Worm (Caenorhabditis elegans) whole organism, young adult: ENCODE measurements around the gene F19C6.4.

Experiments
- B0035.1 ChIP-seq: sonication (generic microtip); optimal IDR thresholded peaks from 2 replicates; lab custom pipeline; 2016; ENCODE audit warnings: missing genetic modification characterization, mild to moderate bottlenecking, missing compliant biosample characterization, missing genotype, missing genetic modification reagents
- C06A6.2 ChIP-seq: fragments of 200-800 bp; sonication (Bioruptor generic); conservative IDR thresholded peaks from 2 replicates; pipeline ENCODE4 v1.3.6; 2022; ENCODE audit warnings: missing genetic modification characterization, missing compliant biosample characterization
- F37B4.10 ChIP-seq: fragments of 200-800 bp; sonication (Bioruptor generic); IDR thresholded peaks from 2 replicates; pipeline ENCODE4 v1.3.6; 2022; ENCODE audit warnings: missing genetic modification characterization, missing compliant biosample characterization
- F39B2.1 ChIP-seq: fragments of 200-800 bp; sonication (Bioruptor generic); IDR thresholded peaks from 2 replicates; pipeline ENCODE4 v1.3.6; 2022; ENCODE audit warnings: missing genetic modification reagents, missing genetic modification characterization, missing compliant biosample characterization
- F49E8.2 ChIP-seq: sonication (generic microtip); optimal IDR thresholded peaks from 3 replicates; lab custom pipeline; 2017; ENCODE audit warnings: missing genetic modification characterization, mild to moderate bottlenecking, missing compliant biosample characterization, antibody characterized with exemption, moderate library complexity; ENCODE audit not compliant: insufficient read depth
- K11D2.4 ChIP-seq: fragments of 200-800 bp; sonication (Bioruptor generic); IDR thresholded peaks from 2 replicates; pipeline ENCODE4 v1.3.6; 2022; ENCODE audit warnings: missing genetic modification reagents, missing genetic modification characterization, missing compliant biosample characterization
- T07F8.4 ChIP-seq: sonication (generic microtip); optimal IDR thresholded peaks from 2 replicates; lab custom pipeline; 2016; ENCODE audit warnings: mild to moderate bottlenecking, missing genetic modification characterization, moderate library complexity, missing compliant biosample characterization
- Y53G8AR.9 ChIP-seq: fragments of 200-800 bp; sonication (Bioruptor generic); conservative IDR thresholded peaks from 2 replicates; pipeline ENCODE4 v1.3.6; 2022; ENCODE audit warnings: missing genetic modification reagents, missing genetic modification characterization, missing compliant biosample characterization
- Y56A3A.18 ChIP-seq: fragments of 200-800 bp; sonication (Bioruptor generic); IDR thresholded peaks from 2 replicates; pipeline ENCODE4 v1.3.6; 2022; ENCODE audit warnings: missing genetic modification reagents, missing genetic modification characterization, missing compliant biosample characterization
- Y67H2A.10 ChIP-seq: fragments of 200-800 bp; sonication (Bioruptor generic); conservative IDR thresholded peaks from 2 replicates; pipeline ENCODE4 v1.3.6; 2022; ENCODE audit warnings: missing genetic modification reagents, missing genetic modification characterization, missing compliant biosample characterization
- Y79H2A.3 ChIP-seq: fragments of 200-800 bp; sonication (Bioruptor generic); conservative IDR thresholded peaks from 2 replicates; pipeline ENCODE4 v1.3.6; 2022; ENCODE audit warnings: missing genetic modification reagents, missing genetic modification characterization, missing compliant biosample characterization
- akir-1 ChIP-seq: fragments of 200-800 bp; sonication (Bioruptor generic); optimal IDR thresholded peaks from 2 replicates; lab custom pipeline; 2018; ENCODE audit warnings: mild to moderate bottlenecking, missing genetic modification characterization, moderate library complexity, missing compliant biosample characterization
- bed-2 ChIP-seq: fragments of 200-800 bp; sonication (Bioruptor generic); IDR thresholded peaks from 2 replicates; pipeline ENCODE4 v1.3.6; 2022; ENCODE audit warnings: missing genetic modification reagents, missing genetic modification characterization, missing compliant biosample characterization
- ceh-27 ChIP-seq: fragments of 200-800 bp; sonication (Bioruptor generic); optimal IDR thresholded peaks from 2 replicates; lab custom pipeline; 2018; ENCODE audit warnings: mild to moderate bottlenecking, missing genetic modification characterization, moderate library complexity, missing compliant biosample characterization
- ceh-79 ChIP-seq: sonication (generic microtip); optimal IDR thresholded peaks from 2 replicates; lab custom pipeline; 2017; ENCODE audit warnings: mild to moderate bottlenecking, missing genetic modification characterization, missing compliant biosample characterization
- ceh-91 ChIP-seq: fragments of 200-800 bp; sonication (Bioruptor generic); IDR thresholded peaks from 2 replicates; pipeline ENCODE4 v1.3.6; 2022; ENCODE audit warnings: missing genetic modification reagents, missing genetic modification characterization, missing compliant biosample characterization
- chd-7 ChIP-seq: sonication (generic microtip); optimal IDR thresholded peaks from 2 replicates; lab custom pipeline; 2016; ENCODE audit warnings: mild to moderate bottlenecking, missing genetic modification characterization, moderate library complexity, missing compliant biosample characterization
- dox-1 ChIP-seq: fragments of 200-800 bp; sonication (Bioruptor generic); IDR thresholded peaks from 2 replicates; pipeline ENCODE4 v1.3.6; 2022; ENCODE audit warnings: missing genetic modification reagents, missing genetic modification characterization, missing compliant biosample characterization
- dpff-1 ChIP-seq: sonication (generic microtip); optimal IDR thresholded peaks from 2 replicates; lab custom pipeline; 2017; ENCODE audit warnings: mild to moderate bottlenecking, missing genetic modification characterization, missing compliant biosample characterization
- dpl-1 ChIP-seq: fragments of 150-350 bp; optimal IDR thresholded peaks from 2 replicates; lab custom pipeline; 2014; ENCODE audit warnings: missing biosample characterization, missing genetic modification reagents, missing genetic modification characterization
- efl-1 ChIP-seq: fragments of 150-350 bp; optimal IDR thresholded peaks from 2 replicates; lab custom pipeline; 2014; ENCODE audit warnings: missing biosample characterization, missing genetic modification reagents, missing genetic modification characterization
- egl-18 ChIP-seq: fragments of 200-800 bp; sonication (Bioruptor generic); IDR thresholded peaks from 2 replicates; pipeline ENCODE4 v1.3.6; 2022; ENCODE audit warnings: missing genetic modification reagents, missing genetic modification characterization, missing compliant biosample characterization
- egl-44 ChIP-seq: fragments of 200-800 bp; sonication (Bioruptor generic); IDR thresholded peaks from 2 replicates; pipeline ENCODE4 v1.3.6; 2022; ENCODE audit warnings: missing genetic modification reagents, missing genetic modification characterization, missing compliant biosample characterization
- ekl-4 ChIP-seq: fragments of 200-800 bp; sonication (Bioruptor generic); IDR thresholded peaks from 2 replicates; pipeline ENCODE4 v1.3.6; 2022; ENCODE audit warnings: missing genetic modification reagents, missing genetic modification characterization, missing compliant biosample characterization
- ets-4 ChIP-seq: fragments of 200-800 bp; sonication (Bioruptor generic); optimal IDR thresholded peaks from 2 replicates; lab custom pipeline; 2018; ENCODE audit warnings: mild to moderate bottlenecking, missing genetic modification characterization, missing compliant biosample characterization
- hlh-26 ChIP-seq: fragments of 200-800 bp; sonication (Bioruptor generic); conservative IDR thresholded peaks from 2 replicates; pipeline ENCODE4 v1.3.6; 2022; ENCODE audit warnings: missing genetic modification reagents, missing genetic modification characterization, missing compliant biosample characterization
- hsf-1 ChIP-seq: fragments of 200-800 bp; sonication (Bioruptor generic); IDR thresholded peaks from 2 replicates; pipeline ENCODE4 v1.3.6; 2022; ENCODE audit warnings: missing genetic modification reagents, missing genetic modification characterization, missing compliant biosample characterization
- lag-1 ChIP-seq: fragments of 200-800 bp; sonication (Bioruptor generic); IDR thresholded peaks from 2 replicates; pipeline ENCODE4 v1.3.6; 2022; ENCODE audit warnings: missing genetic modification reagents, missing genetic modification characterization, missing compliant biosample characterization
- lin-26 ChIP-seq: fragments of 200-800 bp; sonication (Bioruptor generic); IDR thresholded peaks from 2 replicates; pipeline ENCODE4 v1.3.6; 2022; ENCODE audit warnings: missing genetic modification reagents, missing genetic modification characterization, missing compliant biosample characterization
- lin-35 ChIP-seq, 3 experiments: fragments of 150-350 bp in 2 of 3; sonication (generic microtip) in 1 of 3; optimal IDR thresholded peaks; 2 replicates each; lab custom pipeline; 2014 to 2018; ENCODE audit warnings: missing biosample characterization in 3 of 3, missing genetic modification characterization in 3 of 3, missing genetic modification reagents in 3 of 3
- madf-10 ChIP-seq: sonication (generic microtip); optimal IDR thresholded peaks from 2 replicates; lab custom pipeline; 2016; ENCODE audit warnings: mild to moderate bottlenecking, missing genetic modification characterization, missing compliant biosample characterization
- mel-28 ChIP-seq: sonication (generic microtip); optimal IDR thresholded peaks from 2 replicates; lab custom pipeline; 2016; ENCODE audit warnings: borderline replicate concordance, mild to moderate bottlenecking, missing genetic modification characterization, missing compliant biosample characterization
- mes-4 ChIP-seq: sonication (generic microtip); optimal IDR thresholded peaks from 2 replicates; lab custom pipeline; 2016; ENCODE audit warnings: missing genotype, missing genetic modification characterization, missing compliant biosample characterization
- nhr-120 ChIP-seq: fragments of 200-800 bp; sonication (Bioruptor generic); IDR thresholded peaks from 2 replicates; pipeline ENCODE4 v1.3.6; 2022; ENCODE audit warnings: missing genetic modification characterization, missing compliant biosample characterization
- nhr-27 ChIP-seq: fragments of 200-800 bp; sonication (Bioruptor generic); optimal IDR thresholded peaks from 2 replicates; lab custom pipeline; 2018; ENCODE audit warnings: mild to moderate bottlenecking, missing genetic modification characterization, moderate library complexity, missing compliant biosample characterization
- nhr-80 ChIP-seq: sonication (generic microtip); optimal IDR thresholded peaks from 2 replicates; lab custom pipeline; 2016; ENCODE audit warnings: missing genetic modification characterization, missing compliant biosample characterization
- pha-4 ChIP-seq: fragments of 150-350 bp; sonication (generic microtip); optimal IDR thresholded peaks from 2 replicates; lab custom pipeline; 2014; ENCODE audit warnings: missing biosample characterization, missing genetic modification reagents, missing genetic modification characterization
- sea-2 ChIP-seq: fragments of 200-800 bp; sonication (Bioruptor generic); IDR thresholded peaks from 2 replicates; pipeline ENCODE4 v1.3.6; 2022; ENCODE audit warnings: missing genetic modification characterization, missing compliant biosample characterization
- snpc-1.1 ChIP-seq: sonication (generic microtip); optimal IDR thresholded peaks from 2 replicates; lab custom pipeline; 2017; ENCODE audit warnings: missing genetic modification characterization, mild to moderate bottlenecking, missing compliant biosample characterization, antibody characterized with exemption, moderate library complexity, missing genotype, missing genetic modification reagents; ENCODE audit not compliant: insufficient read depth
- snpc-1.3 ChIP-seq: sonication (generic microtip); optimal IDR thresholded peaks from 2 replicates; lab custom pipeline; 2017; ENCODE audit warnings: missing genetic modification characterization, mild to moderate bottlenecking, missing compliant biosample characterization, antibody characterized with exemption, moderate library complexity, missing genotype, missing genetic modification reagents; ENCODE audit not compliant: insufficient read depth
- snpc-3.4 ChIP-seq: sonication (generic microtip); optimal IDR thresholded peaks from 2 replicates; lab custom pipeline; 2017; ENCODE audit warnings: missing genetic modification characterization, mild to moderate bottlenecking, missing compliant biosample characterization, antibody characterized with exemption, moderate library complexity, missing genotype, missing genetic modification reagents
- snpc-4 ChIP-seq, 5 experiments: fragments of 150-350 bp in 1 of 5; sonication (generic microtip) in 4 of 5; optimal IDR thresholded peaks; 2 replicates each; lab custom pipeline; 2014 to 2018; ENCODE audit warnings: missing genetic modification characterization in 5 of 5, missing biosample characterization in 3 of 5, antibody characterized with exemption in 2 of 5, mild to moderate bottlenecking in 2 of 5, missing compliant biosample characterization in 2 of 5, missing genotype in 2 of 5, moderate library complexity in 2 of 5, missing genetic modification reagents in 1 of 5
- unc-130 ChIP-seq: sonication (generic microtip); optimal IDR thresholded peaks from 2 replicates; lab custom pipeline; 2016; ENCODE audit warnings: missing genetic modification reagents, missing genetic modification characterization, missing compliant biosample characterization
- unc-62 ChIP-seq: fragments of 150-350 bp; optimal IDR thresholded peaks from 2 replicates; lab custom pipeline; 2014; ENCODE audit warnings: missing biosample characterization, missing genetic modification reagents, missing genetic modification characterization
- xnd-1 ChIP-seq: sonication (generic microtip); optimal IDR thresholded peaks from 2 replicates; lab custom pipeline; 2016; ENCODE audit warnings: missing genotype, missing genetic modification reagents, missing genetic modification characterization, missing compliant biosample characterization
- zfh-2 ChIP-seq: fragments of 200-800 bp; sonication (Bioruptor generic); conservative IDR thresholded peaks from 2 replicates; pipeline ENCODE4 v1.3.6; 2022; ENCODE audit warnings: missing genetic modification reagents, missing genetic modification characterization, missing compliant biosample characterization
- ztf-26 ChIP-seq: sonication (generic microtip); optimal IDR thresholded peaks from 2 replicates; lab custom pipeline; 2017; ENCODE audit warnings: missing genetic modification characterization, missing compliant biosample characterization
- ztf-28 ChIP-seq: fragments of 200-800 bp; sonication (Bioruptor generic); IDR thresholded peaks from 2 replicates; pipeline ENCODE4 v1.3.6; 2022; ENCODE audit warnings: missing genetic modification reagents, missing genetic modification characterization, missing compliant biosample characterization
- ztf-6 ChIP-seq: fragments of 200-800 bp; sonication (Bioruptor generic); IDR thresholded peaks from 2 replicates; pipeline ENCODE4 v1.3.6; 2022; ENCODE audit warnings: missing genetic modification reagents, missing genetic modification characterization, missing compliant biosample characterization

Gene F19C6.4

DNA sequence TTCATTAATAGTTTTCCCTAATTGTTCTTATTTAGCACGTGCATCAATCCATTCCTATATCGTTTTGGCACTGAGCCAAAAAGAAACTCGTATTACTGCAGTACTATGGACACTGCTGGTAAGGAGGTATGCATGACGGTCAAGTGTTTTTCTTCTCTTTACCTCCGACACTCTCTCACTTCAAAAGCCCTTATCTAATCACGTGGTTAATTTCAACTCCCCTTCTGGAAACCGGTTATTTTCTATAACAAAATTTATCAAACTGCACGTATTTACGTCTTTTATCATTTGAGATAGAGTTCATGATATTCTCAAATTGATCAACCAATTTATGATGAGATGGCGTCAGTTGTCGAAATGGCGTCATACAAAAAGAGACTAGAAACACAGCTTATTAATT lies 33.8 kb upstream of the F19C6.4 start:
- TF ChIP-seq dox-1 (GFP tag; lab: Robert Waterston, UW) (0 out of 2 replicates have a peak, but pooled peaks have one; percentile 18), unc-130 (no peak), xnd-1 (no peak), madf-10 (peak; percentile 5), dpl-1 (GFP tag; lab: Kevin White, UChicago) (no peak), mel-28 (tag; lab: Kevin White, UChicago) (no peak), F49E8.2 (tag; lab: Kevin White, UChicago) (no peak), ztf-26 (peak; percentile 44), unc-62 (GFP tag; lab: Kevin White, UChicago) (no peak), mes-4 (no peak), akir-1 (GFP tag; lab: Kevin White, UChicago) (no peak), egl-18 (GFP tag; lab: Robert Waterston, UW) (no peak), dpff-1 (tag; lab: Kevin White, UChicago) (no peak), ztf-28 (no peak), ceh-79 (tag; lab: Kevin White, UChicago) (no peak), lin-35 (GFP tag; optimal IDR thresholded peaks at IDR 0.05; lab: Kevin White, UChicago) (no peak), hlh-26 (no peak), ets-4 (GFP tag; lab: Kevin White, UChicago) (no peak), F39B2.1 (no peak), Y56A3A.18 (no peak), nhr-80 (tag; lab: Kevin White, UChicago) (peak; percentile 76), chd-7 (tag; lab: Kevin White, UChicago) (no peak), B0035.1 (tag; lab: Kevin White, UChicago) (no peak), egl-44 (no peak), ekl-4 (GFP tag; lab: Robert Waterston, UW) (no peak), C06A6.2 (GFP tag; lab: Robert Waterston, UW) (peak; percentile 44; the same call in 1 of the 2 replicates), snpc-4 (GFP tag; optimal IDR thresholded peaks at IDR 0.05; lab: Kevin White, UChicago) (no peak), snpc-4 (tag; optimal IDR thresholded peaks at IDR 0.05; lab: Kevin White, UChicago) (no peak), ceh-91 (no peak), hsf-1 (GFP tag; lab: Robert Waterston, UW) (no peak), Y79H2A.3 (no peak), snpc-1.3 (tag; lab: Kevin White, UChicago) (no peak), nhr-27 (tag; lab: Kevin White, UChicago) (no peak), Y67H2A.10 (GFP tag; lab: Robert Waterston, UW) (no peak), F37B4.10 (no peak), K11D2.4 (no peak), snpc-1.1 (no peak), efl-1 (GFP tag; lab: Kevin White, UChicago) (no peak), Y53G8AR.9 (GFP tag; lab: Robert Waterston, UW) (no peak), ceh-27 (GFP tag; lab: Kevin White, UChicago) (no peak), ztf-6 (no peak), sea-2 (GFP tag; lab: Robert Waterston, UW) (no peak), nhr-120 (GFP tag; lab: Robert Waterston, UW) (no peak), lin-26 (no peak), zfh-2 (GFP tag; lab: Robert Waterston, UW) (no peak), lag-1 (GFP tag; lab: Robert Waterston, UW) (no peak), pha-4 (tag; lab: Kevin White, UChicago) (no peak), T07F8.4 (tag; lab: Kevin White, UChicago) (no peak), bed-2 (GFP tag; lab: Robert Waterston, UW) (no peak), snpc-3.4 (tag; lab: Kevin White, UChicago) (no peak)
